Worm (Caenorhabditis elegans) whole organism, L4/young adult: ENCODE results near the gene DC2.5.

Source experiments
- W03F9.2 ChIP-seq: fragments of 150-350 bp; optimal IDR thresholded peaks from 2 replicates; lab custom pipeline; 2014; ENCODE audit warnings: missing biosample characterization, missing genetic modification characterization
- dao-5 ChIP-seq: sonication (generic microtip); optimal IDR thresholded peaks from 2 replicates; lab custom pipeline; 2016; ENCODE audit warnings: missing genotype, missing genetic modification characterization, moderate library complexity, missing compliant biosample characterization
- him-1 ChIP-seq: sonication (generic microtip); optimal IDR thresholded peaks from 2 replicates; lab custom pipeline; 2016; ENCODE audit warnings: missing genotype, missing genetic modification reagents, missing genetic modification characterization, missing compliant biosample characterization

DNA sequence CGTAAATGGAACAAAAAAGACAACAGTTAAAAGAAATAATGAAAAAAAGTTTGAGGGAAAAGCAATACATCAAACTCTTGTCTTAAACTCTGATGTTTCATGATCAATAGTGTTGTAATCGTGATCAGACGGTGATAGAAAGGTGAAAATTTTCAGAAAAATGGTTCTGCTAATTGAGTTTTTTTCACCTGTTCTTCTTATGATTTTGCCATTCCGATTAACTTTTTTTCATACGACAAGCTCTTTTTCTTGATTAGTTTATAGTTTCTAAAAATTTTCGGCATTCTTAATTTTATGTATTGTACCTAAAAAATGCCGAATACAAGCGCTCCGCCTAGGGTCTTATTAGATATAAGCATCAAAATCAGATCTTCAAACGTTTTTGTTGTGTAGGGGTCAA is 3.1 kb upstream of the DC2.5 start:
- TF ChIP-seq dao-5 (tag; lab: Kevin White, UChicago) (no peak), him-1 (tag; lab: Kevin White, UChicago) (no peak), W03F9.2 (tag; lab: Kevin White, UChicago) (no peak)
